Worm (Caenorhabditis elegans) whole organism, early embryonic: Measurements from ENCODE around the gene F25B3.2.

Source experiments
- B0310.2 ChIP-seq: sonication (generic microtip); optimal IDR thresholded peaks from 2 replicates; lab custom pipeline; 2016; ENCODE audit warnings: mild to moderate bottlenecking, missing genetic modification characterization, missing compliant biosample characterization
- ama-1 ChIP-seq: fragments of 150-350 bp; optimal IDR thresholded peaks from 2 replicates; lab custom pipeline; 2014
- ceh-13 ChIP-seq: fragments of 200-800 bp; sonication (Bioruptor generic); optimal IDR thresholded peaks from 2 replicates; lab custom pipeline; 2018; ENCODE audit warnings: mild to moderate bottlenecking, missing genetic modification characterization, missing compliant biosample characterization
- ceh-36 ChIP-seq: sonication (generic microtip); optimal IDR thresholded peaks from 2 replicates; lab custom pipeline; 2016; ENCODE audit warnings: missing genetic modification characterization, inconsistent platforms, missing compliant biosample characterization
- flt-1 ChIP-seq: fragments of 200-800 bp; sonication (Bioruptor generic); IDR thresholded peaks from 2 replicates; pipeline ENCODE4 v1.3.6; 2022; ENCODE audit warnings: missing genetic modification characterization, missing compliant biosample characterization
- hmbx-1 ChIP-seq: sonication (generic microtip); optimal IDR thresholded peaks from 2 replicates; lab custom pipeline; 2016; ENCODE audit warnings: mild to moderate bottlenecking, missing genetic modification characterization, missing compliant biosample characterization
- hmg-4 ChIP-seq: fragments of 200-800 bp; sonication (Bioruptor generic); optimal IDR thresholded peaks from 2 replicates; lab custom pipeline; 2018; ENCODE audit warnings: mild to moderate bottlenecking, missing genetic modification characterization, missing compliant biosample characterization
- hnd-1 ChIP-seq: sonication (generic microtip); optimal IDR thresholded peaks from 2 replicates; lab custom pipeline; 2016; ENCODE audit warnings: missing genetic modification characterization, missing compliant biosample characterization
- sea-1 ChIP-seq: fragments of 200-800 bp; sonication (Bioruptor generic); conservative IDR thresholded peaks from 2 replicates; pipeline ENCODE4 v1.3.6; 2022; ENCODE audit warnings: missing genetic modification characterization, missing compliant biosample characterization
- tbx-37 ChIP-seq: fragments of 200-800 bp; sonication (Bioruptor generic); conservative IDR thresholded peaks from 2 replicates; pipeline ENCODE4 v1.3.6; 2022; ENCODE audit warnings: missing genetic modification reagents, missing genetic modification characterization, missing compliant biosample characterization
- tra-4 ChIP-seq: sonication (generic microtip); optimal IDR thresholded peaks from 2 replicates; lab custom pipeline; 2017; ENCODE audit warnings: missing genetic modification characterization, missing compliant biosample characterization

DNA sequence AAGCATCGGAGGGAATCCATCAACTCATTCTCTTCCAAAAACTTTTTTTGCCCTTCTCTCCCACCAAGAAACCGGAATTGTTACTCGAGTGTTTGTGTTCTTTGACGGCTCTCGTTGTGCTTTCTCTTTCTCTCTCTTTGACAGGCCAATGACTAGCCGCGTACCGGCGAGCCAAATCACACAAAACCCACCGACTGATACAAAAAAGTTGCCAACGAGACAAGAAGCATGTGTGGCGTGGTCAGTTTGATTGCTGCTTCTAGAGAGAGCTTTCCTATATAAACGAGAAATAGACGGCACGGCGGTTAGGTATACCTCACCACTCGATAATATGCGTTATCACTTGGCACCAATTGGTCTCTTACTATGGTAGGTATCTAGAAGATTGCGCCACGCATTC, 38.6 kb downstream of the F25B3.2 start, which contains the start of gene pqn-63:
- no peak for TF ChIP-seq ama-1 (lab: Kevin White, UChicago)
- TF ChIP-seq tra-4 (tag; lab: Kevin White, UChicago), result no peak
- TF ChIP-seq B0310.2, result no peak
- TF ChIP-seq flt-1 (GFP tag; lab: Robert Waterston, UW), result no peak
- no peak for TF ChIP-seq hnd-1 (tag; lab: Kevin White, UChicago)
- no peak for TF ChIP-seq tbx-37
- TF ChIP-seq hmg-4 (GFP tag; lab: Kevin White, UChicago), result no peak
- TF ChIP-seq ceh-36, result no peak
- TF ChIP-seq sea-1 (GFP tag; lab: Robert Waterston, UW), result no peak
- TF ChIP-seq hmbx-1, result no peak
- no peak for TF ChIP-seq ceh-13 (GFP tag; lab: Kevin White, UChicago)
